ENCODE assay signal across 4 worm cellular contexts in genomic region chrIII:3317887-3318286, ce11.
A peak's percentile ranks its signal among the peaks of the same experiment; 100 is the strongest.
TF ChIP-seq lines count a peak whose summit lies in the region.

No protein-coding gene starts in this region.

TF ChIP-seq in whole organism, L3 larva, 47 proteins besides CTCF, POLR2A, EP300 and RAD21:
- TF ChIP-seq tbx-2 (tag; optimal IDR thresholded peaks at IDR 0.05; lab: Kevin White, UChicago): no peak
- TF ChIP-seq pqm-1 (tag; optimal IDR thresholded peaks at IDR 0.05; lab: Kevin White, UChicago): no peak
- no peak for TF ChIP-seq elt-2 (tag; optimal IDR thresholded peaks at IDR 0.05; lab: Kevin White, UChicago)
- no peak for TF ChIP-seq nhr-25 (tag; optimal IDR thresholded peaks at IDR 0.05; lab: Kevin White, UChicago)
- peak; percentile 9 for TF ChIP-seq R02D3.7 (tag; optimal IDR thresholded peaks at IDR 0.05; lab: Kevin White, UChicago)
- peak; percentile 25 for TF ChIP-seq ztf-4 (tag; optimal IDR thresholded peaks at IDR 0.05; lab: Kevin White, UChicago)
- no peak for TF ChIP-seq egl-5 (tag; optimal IDR thresholded peaks at IDR 0.05; lab: Kevin White, UChicago)

TF ChIP-seq in whole organism, L4 larva, 104 proteins besides CTCF, POLR2A, EP300 and RAD21:
- TF ChIP-seq daf-16 (GFP tag; optimal IDR thresholded peaks at IDR 0.05; lab: Kevin White, UChicago) (no peak), daf-16 (tag; optimal IDR thresholded peaks at IDR 0.05; lab: Kevin White, UChicago) (no peak), ceh-28 (tag; optimal IDR thresholded peaks at IDR 0.05; lab: Kevin White, UChicago) (peak; percentile 2), ceh-32 (tag; optimal IDR thresholded peaks at IDR 0.05; lab: Kevin White, UChicago; ENCODE audit: poor library complexity) (no peak), arid-1 (GFP tag; conservative IDR thresholded peaks at IDR 0.05; lab: Robert Waterston, UW) (peak; percentile 46; the same call in 1 of the 2 replicates), mxl-3 (GFP tag; optimal IDR thresholded peaks at IDR 0.05; lab: Kevin White, UChicago) (no peak), ctbp-1 (GFP tag; IDR thresholded peaks at IDR 0.05; lab: Robert Waterston, UW) (0 out of 2 replicates have a peak, but pooled peaks have one; percentile 32), rbr-2 (tag; optimal IDR thresholded peaks at IDR 0.05; lab: Kevin White, UChicago) (no peak), nhr-77 (tag; optimal IDR thresholded peaks at IDR 0.05; lab: Kevin White, UChicago) (no peak), nhr-237 (tag; optimal IDR thresholded peaks at IDR 0.05; lab: Kevin White, UChicago) (no peak), ama-1 (optimal IDR thresholded peaks at IDR 0.05; lab: Kevin White, UChicago) (no peak), ceh-62 (tag; optimal IDR thresholded peaks at IDR 0.05; lab: Kevin White, UChicago) (no peak), hif-1 (tag; optimal IDR thresholded peaks at IDR 0.05; lab: Kevin White, UChicago) (peak in 1 of 2 experiments; percentile 59), dve-1 (tag; optimal IDR thresholded peaks at IDR 0.05; lab: Kevin White, UChicago; ENCODE audit: insufficient read depth) (no peak)
TF ChIP-seq in whole organism, L4 larva: peak in this region for 4.

TF ChIP-seq in whole organism, late embryonic, 69 proteins besides CTCF, POLR2A, EP300 and RAD21:
- TF ChIP-seq fkh-6 (tag; optimal IDR thresholded peaks at IDR 0.05; lab: Kevin White, UChicago) (no peak), Y22D7AL.16 (tag; optimal IDR thresholded peaks at IDR 0.05; lab: Kevin White, UChicago) (no peak), rnt-1 (tag; optimal IDR thresholded peaks at IDR 0.05; lab: Kevin White, UChicago) (no peak), ceh-19 (GFP tag; optimal IDR thresholded peaks at IDR 0.05; lab: Kevin White, UChicago) (no peak), elt-2 (tag; optimal IDR thresholded peaks at IDR 0.05; lab: Kevin White, UChicago) (no peak), ceh-45 (GFP tag; IDR thresholded peaks at IDR 0.05; lab: Robert Waterston, UW) (0 out of 2 replicates have a peak, but pooled peaks have one; percentile 26)

TF ChIP-seq in whole organism, young adult, 124 proteins besides CTCF, POLR2A, EP300 and RAD21:
- TF ChIP-seq ccch-3 (GFP tag; optimal IDR thresholded peaks at IDR 0.05; lab: Kevin White, UChicago): no peak
- no peak for TF ChIP-seq madf-8 (GFP tag; conservative IDR thresholded peaks at IDR 0.05; lab: Robert Waterston, UW)
- 0 out of 2 replicates have a peak, but pooled peaks have one; percentile 9 for TF ChIP-seq B0336.3 (GFP tag; IDR thresholded peaks at IDR 0.05; lab: Robert Waterston, UW)
- no peak for TF ChIP-seq pbrm-1 (GFP tag; IDR thresholded peaks at IDR 0.05; lab: Robert Waterston, UW)
- TF ChIP-seq ztf-28 (GFP tag; IDR thresholded peaks at IDR 0.05; lab: Robert Waterston, UW): no peak
- TF ChIP-seq mxl-1 (tag; optimal IDR thresholded peaks at IDR 0.05; lab: Kevin White, UChicago): no peak
- TF ChIP-seq egl-18 (GFP tag; IDR thresholded peaks at IDR 0.05; lab: Robert Waterston, UW): no peak
- TF ChIP-seq attf-6 (GFP tag; IDR thresholded peaks at IDR 0.05; lab: Robert Waterston, UW): no peak
- no peak for TF ChIP-seq F55B11.4 (tag; optimal IDR thresholded peaks at IDR 0.05; lab: Kevin White, UChicago; ENCODE audit: borderline replicate concordance, insufficient read depth)
- no peak for TF ChIP-seq gei-17 (GFP tag; optimal IDR thresholded peaks at IDR 0.05; lab: Kevin White, UChicago)
- no peak for TF ChIP-seq snpc-3.4 (tag; optimal IDR thresholded peaks at IDR 0.05; lab: Kevin White, UChicago)
- peak; percentile 60; the same call in 1 of the 2 replicates for TF ChIP-seq ztf-25 (GFP tag; IDR thresholded peaks at IDR 0.05; lab: Robert Waterston, UW)
- TF ChIP-seq F23B12.7 (tag; optimal IDR thresholded peaks at IDR 0.05; lab: Kevin White, UChicago; ENCODE audit: insufficient read depth): no peak
- TF ChIP-seq let-607 (tag; optimal IDR thresholded peaks at IDR 0.05; lab: Kevin White, UChicago): no peak
- no peak for TF ChIP-seq T07F8.4 (tag; optimal IDR thresholded peaks at IDR 0.05; lab: Kevin White, UChicago)
- TF ChIP-seq hmg-1.2 (GFP tag; IDR thresholded peaks at IDR 0.05; lab: Robert Waterston, UW): 0 out of 2 replicates have a peak, but pooled peaks have one; percentile 2
- no peak for TF ChIP-seq chd-7 (tag; optimal IDR thresholded peaks at IDR 0.05; lab: Kevin White, UChicago)
- no peak for TF ChIP-seq athp-1 (tag; optimal IDR thresholded peaks at IDR 0.05; lab: Kevin White, UChicago)
- no peak for TF ChIP-seq madf-10 (tag; optimal IDR thresholded peaks at IDR 0.05; lab: Kevin White, UChicago)
- no peak for TF ChIP-seq aptf-3 (GFP tag; IDR thresholded peaks at IDR 0.05; lab: Robert Waterston, UW)
- TF ChIP-seq dox-1 (GFP tag; IDR thresholded peaks at IDR 0.05; lab: Robert Waterston, UW): no peak
- no peak for TF ChIP-seq K12H6.12 (tag; optimal IDR thresholded peaks at IDR 0.05; lab: Kevin White, UChicago)
- TF ChIP-seq hlh-26 (GFP tag; conservative IDR thresholded peaks at IDR 0.05; lab: Robert Waterston, UW): no peak
- TF ChIP-seq madf-6 (GFP tag; IDR thresholded peaks at IDR 0.05; lab: Robert Waterston, UW): peak; percentile 11; the same call in 1 of the 2 replicates
- no peak for TF ChIP-seq mes-4 (tag; optimal IDR thresholded peaks at IDR 0.05; lab: Kevin White, UChicago)
- 0 out of 2 replicates have a peak, but pooled peaks have one; percentile 3 for TF ChIP-seq egrh-3 (GFP tag; IDR thresholded peaks at IDR 0.05; lab: Robert Waterston, UW)
TF ChIP-seq in whole organism, young adult: peak in this region for 5.
